Worm (Caenorhabditis elegans) whole organism, L4 larva: ENCODE results near the gene swt-1.

Experiments
- D1046.2 ChIP-seq: fragments of 200-800 bp; sonication (Bioruptor generic); IDR thresholded peaks from 2 replicates; pipeline ENCODE4 v1.3.6; 2022; ENCODE audit warnings: missing genetic modification characterization, missing compliant biosample characterization
- F10B5.3 ChIP-seq: sonication (generic microtip); optimal IDR thresholded peaks from 2 replicates; lab custom pipeline; 2016; ENCODE audit warnings: mild to moderate bottlenecking, missing genetic modification characterization, missing compliant biosample characterization
- F37D6.2 ChIP-seq: sonication (generic microtip); optimal IDR thresholded peaks from 2 replicates; lab custom pipeline; 2016; ENCODE audit warnings: mild to moderate bottlenecking, missing genetic modification characterization, missing compliant biosample characterization
- F44E2.7 ChIP-seq: fragments of 200-800 bp; sonication (Bioruptor generic); IDR thresholded peaks from 2 replicates; pipeline ENCODE4 v2.1.2; 2022; ENCODE audit warnings: missing genetic modification characterization, missing compliant biosample characterization
- R02D3.7 ChIP-seq: fragments of 150-350 bp; sonication (generic microtip); optimal IDR thresholded peaks from 3 replicates; lab custom pipeline; 2014; ENCODE audit warnings: missing biosample characterization, missing genetic modification characterization
- Y105C5A.15 ChIP-seq: fragments of 200-800 bp; sonication (Bioruptor generic); IDR thresholded peaks from 2 replicates; pipeline ENCODE4 v1.3.6; 2022; ENCODE audit warnings: missing genetic modification characterization, missing compliant biosample characterization
- Y5F2A.4 ChIP-seq: fragments of 200-800 bp; sonication (Bioruptor generic); optimal IDR thresholded peaks from 2 replicates; lab custom pipeline; 2018; ENCODE audit warnings: mild to moderate bottlenecking, missing genetic modification characterization, missing compliant biosample characterization
- Y75B8A.6 ChIP-seq: fragments of 200-800 bp; sonication (Bioruptor generic); IDR thresholded peaks from 2 replicates; pipeline ENCODE4 v1.3.6; 2022; ENCODE audit warnings: missing genetic modification reagents, missing genetic modification characterization, missing compliant biosample characterization
- aha-1 ChIP-seq: fragments of 150-350 bp; peaks from one replicate; lab custom pipeline; 2014; ENCODE audit warnings: missing biosample characterization, missing genetic modification characterization
- arid-1 ChIP-seq: fragments of 200-800 bp; sonication (Bioruptor generic); conservative IDR thresholded peaks from 2 replicates; pipeline ENCODE4 v1.3.6; 2022; ENCODE audit warnings: missing genetic modification reagents, missing genetic modification characterization, missing compliant biosample characterization
- attf-4 ChIP-seq: sonication (generic microtip); optimal IDR thresholded peaks from 3 replicates; lab custom pipeline; 2017; ENCODE audit warnings: missing biosample characterization, missing genetic modification characterization
- ceh-32 ChIP-seq: sonication (generic microtip); optimal IDR thresholded peaks from 2 replicates; lab custom pipeline; 2016; ENCODE audit warnings: mild to moderate bottlenecking, missing genetic modification characterization, missing compliant biosample characterization; ENCODE audit not compliant: poor library complexity
- ceh-82 ChIP-seq: sonication (generic microtip); optimal IDR thresholded peaks from 2 replicates; lab custom pipeline; 2017; ENCODE audit warnings: missing biosample characterization, missing genetic modification characterization
- ces-1 ChIP-seq: fragments of 150-350 bp; sonication (generic microtip); optimal IDR thresholded peaks from 4 replicates; lab custom pipeline; 2014; ENCODE audit warnings: missing biosample characterization, missing genetic modification reagents, missing genetic modification characterization
- ctbp-1 ChIP-seq: fragments of 200-800 bp; sonication (Bioruptor generic); IDR thresholded peaks from 2 replicates; pipeline ENCODE4 v1.3.6; 2022; ENCODE audit warnings: missing genetic modification reagents, missing genetic modification characterization, missing compliant biosample characterization
- daf-12 ChIP-seq: fragments of 150-350 bp; optimal IDR thresholded peaks from 2 replicates; lab custom pipeline; 2014; ENCODE audit warnings: missing biosample characterization, missing genetic modification reagents, missing genetic modification characterization
- daf-16 ChIP-seq, 3 experiments: sonication (generic microtip); optimal IDR thresholded peaks; 2 replicates each; lab custom pipeline; 2016 to 2017; ENCODE audit warnings: missing genetic modification characterization in 3 of 3, missing genetic modification reagents in 3 of 3, mild to moderate bottlenecking in 2 of 3, missing compliant biosample characterization in 2 of 3, missing biosample characterization in 1 of 3, moderate library complexity in 1 of 3
- daf-19 ChIP-seq: fragments of 200-800 bp; sonication (Bioruptor generic); conservative IDR thresholded peaks from 2 replicates; pipeline ENCODE4 v1.3.6; 2022; ENCODE audit warnings: missing genetic modification characterization, missing compliant biosample characterization
- daf-8 ChIP-seq: fragments of 200-800 bp; sonication (Bioruptor generic); IDR thresholded peaks from 2 replicates; pipeline ENCODE4 v1.3.6; 2022; ENCODE audit warnings: missing genetic modification characterization, missing compliant biosample characterization
- dmd-6 ChIP-seq: fragments of 200-800 bp; sonication (Bioruptor generic); IDR thresholded peaks from 2 replicates; pipeline ENCODE4 v1.3.6; 2022; ENCODE audit warnings: missing genetic modification reagents, missing genetic modification characterization, missing compliant biosample characterization
- dmd-8 ChIP-seq: fragments of 200-800 bp; sonication (Bioruptor generic); IDR thresholded peaks from 2 replicates; pipeline ENCODE4 v1.3.6; 2022; ENCODE audit warnings: missing genetic modification characterization, missing compliant biosample characterization
- dmd-9 ChIP-seq: fragments of 200-800 bp; sonication (Bioruptor generic); IDR thresholded peaks from 2 replicates; pipeline ENCODE4 v1.3.6; 2022; ENCODE audit warnings: missing genetic modification reagents, missing genetic modification characterization, missing compliant biosample characterization
- dpl-1 ChIP-seq: fragments of 150-350 bp; optimal IDR thresholded peaks from 2 replicates; lab custom pipeline; 2014; ENCODE audit warnings: missing biosample characterization, missing genetic modification reagents, missing genetic modification characterization
- dve-1 ChIP-seq: sonication (generic microtip); optimal IDR thresholded peaks from 2 replicates; lab custom pipeline; 2017; ENCODE audit warnings: antibody characterized with exemption, mild to moderate bottlenecking, missing genetic modification characterization, missing compliant biosample characterization; ENCODE audit not compliant: insufficient read depth
- fkh-10 ChIP-seq: fragments of 150-350 bp; optimal IDR thresholded peaks from 2 replicates; lab custom pipeline; 2014; ENCODE audit warnings: missing biosample characterization, missing genetic modification reagents, missing genetic modification characterization
- hif-1 ChIP-seq, 2 experiments: sonication (generic microtip); optimal IDR thresholded peaks; 2 replicates each; lab custom pipeline; 2016 to 2017; ENCODE audit warnings: missing compliant biosample characterization in 2 of 2, missing genetic modification characterization in 2 of 2, missing genetic modification reagents in 2 of 2, missing genotype in 2 of 2, mild to moderate bottlenecking in 1 of 2
- hmg-1.1 ChIP-seq: fragments of 200-800 bp; sonication (Bioruptor generic); IDR thresholded peaks from 2 replicates; pipeline ENCODE4 v1.3.6; 2022; ENCODE audit warnings: missing genetic modification reagents, missing genetic modification characterization, missing compliant biosample characterization
- lin-1 ChIP-seq: fragments of 200-800 bp; sonication (Bioruptor generic); IDR thresholded peaks from 2 replicates; pipeline ENCODE4 v1.3.6; 2022; ENCODE audit warnings: missing genetic modification reagents, missing genetic modification characterization, missing compliant biosample characterization
- lin-39 ChIP-seq: fragments of 150-350 bp; optimal IDR thresholded peaks from 2 replicates; lab custom pipeline; 2014; ENCODE audit warnings: missing biosample characterization, missing genetic modification reagents, missing genetic modification characterization
- madf-5 ChIP-seq, 2 experiments: fragments of 200-800 bp; sonication (Bioruptor generic); IDR thresholded peaks; 2 replicates each; pipeline ENCODE4 v1.3.6; 2022; ENCODE audit warnings: missing compliant biosample characterization in 2 of 2, missing genetic modification characterization in 2 of 2
- mdt-29 ChIP-seq: fragments of 200-800 bp; sonication (Bioruptor generic); IDR thresholded peaks from 2 replicates; pipeline ENCODE4 v1.3.6; 2022; ENCODE audit warnings: missing genetic modification reagents, missing genetic modification characterization, missing compliant biosample characterization
- mxl-3 ChIP-seq: fragments of 200-800 bp; sonication (Bioruptor generic); optimal IDR thresholded peaks from 2 replicates; lab custom pipeline; 2018; ENCODE audit warnings: mild to moderate bottlenecking, missing genetic modification characterization, missing compliant biosample characterization
- nhr-102 ChIP-seq: sonication (generic microtip); optimal IDR thresholded peaks from 2 replicates; lab custom pipeline; 2016; ENCODE audit warnings: mild to moderate bottlenecking, missing genetic modification characterization, moderate library complexity, missing compliant biosample characterization
- nhr-11 ChIP-seq: fragments of 150-350 bp; optimal IDR thresholded peaks from 2 replicates; lab custom pipeline; 2014; ENCODE audit warnings: missing biosample characterization, missing genetic modification characterization
- nhr-25 ChIP-seq: sonication (generic microtip); optimal IDR thresholded peaks from 2 replicates; lab custom pipeline; 2017; ENCODE audit warnings: missing genetic modification characterization, mild to moderate bottlenecking, missing compliant biosample characterization, antibody characterized with exemption, moderate library complexity, borderline replicate concordance; ENCODE audit not compliant: insufficient read depth
- nhr-42 ChIP-seq: fragments of 200-800 bp; sonication (Bioruptor generic); IDR thresholded peaks from 2 replicates; pipeline ENCODE4 v1.3.6; 2022; ENCODE audit warnings: missing genetic modification characterization, missing compliant biosample characterization
- nhr-48 ChIP-seq: sonication (generic microtip); optimal IDR thresholded peaks from 2 replicates; lab custom pipeline; 2016; ENCODE audit warnings: mild to moderate bottlenecking, missing genetic modification characterization, missing compliant biosample characterization
- pha-4 ChIP-seq, 2 experiments: fragments of 150-350 bp in 1 of 2; fragments of 200-800 bp in 1 of 2; sonication (Bioruptor generic) in 1 of 2; IDR thresholded peaks in 1 of 2; optimal IDR thresholded peaks in 1 of 2; 2 replicates each; pipeline versions ENCODE4 v1.3.6 to Lab custom; 2014 to 2022; ENCODE audit warnings: missing genetic modification characterization in 2 of 2, missing genetic modification reagents in 2 of 2, missing biosample characterization in 1 of 2, missing compliant biosample characterization in 1 of 2
- php-3 ChIP-seq: fragments of 200-800 bp; sonication (Bioruptor generic); IDR thresholded peaks from 2 replicates; pipeline ENCODE4 v1.3.6; 2022; ENCODE audit warnings: missing genetic modification reagents, missing genetic modification characterization, missing compliant biosample characterization
- rbr-2 ChIP-seq: sonication (generic microtip); optimal IDR thresholded peaks from 2 replicates; lab custom pipeline; 2016; ENCODE audit warnings: missing genotype, missing genetic modification characterization, missing compliant biosample characterization
- skn-1 ChIP-seq: fragments of 150-350 bp; optimal IDR thresholded peaks from 2 replicates; lab custom pipeline; 2014; ENCODE audit warnings: missing biosample characterization, missing genetic modification characterization
- spr-3 ChIP-seq: fragments of 200-800 bp; sonication (Bioruptor generic); optimal IDR thresholded peaks from 2 replicates; lab custom pipeline; 2018; ENCODE audit warnings: mild to moderate bottlenecking, missing genetic modification characterization, missing compliant biosample characterization
- tra-1 ChIP-seq: fragments of 200-800 bp; sonication (Bioruptor generic); IDR thresholded peaks from 2 replicates; pipeline ENCODE4 v1.3.6; 2022; ENCODE audit warnings: missing genetic modification reagents, missing genetic modification characterization, missing compliant biosample characterization
- unc-39 ChIP-seq: sonication (generic microtip); optimal IDR thresholded peaks from 2 replicates; lab custom pipeline; 2017; ENCODE audit warnings: missing biosample characterization, missing genetic modification characterization
- zip-2 ChIP-seq: fragments of 150-350 bp; optimal IDR thresholded peaks from 2 replicates; lab custom pipeline; 2014; ENCODE audit warnings: missing biosample characterization, missing genetic modification characterization

Gene swt-1

DNA sequence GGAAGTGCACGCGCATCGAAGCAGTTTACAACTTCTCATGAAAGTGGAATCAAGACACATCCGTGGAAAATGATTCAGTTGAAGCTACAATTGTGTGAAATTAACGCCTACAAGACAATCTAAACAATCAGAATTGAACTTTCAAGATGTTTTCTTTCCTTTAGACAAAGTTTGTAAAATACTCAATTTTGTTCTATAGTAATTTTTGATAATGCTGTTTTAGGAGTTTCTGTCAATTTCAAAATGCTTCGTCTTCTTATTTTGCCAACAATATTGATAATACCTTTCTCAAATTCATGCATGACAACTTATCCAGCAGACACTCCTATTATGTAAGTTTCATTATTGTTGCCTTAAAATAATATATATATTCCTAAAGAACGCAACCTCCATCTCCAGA lies 38.2 kb upstream of the swt-1 start, which contains the start of gene T21D12.11 (continued):
- no peak for TF ChIP-seq F10B5.3
- TF ChIP-seq, all 104 proteins: peak for 0

DNA sequence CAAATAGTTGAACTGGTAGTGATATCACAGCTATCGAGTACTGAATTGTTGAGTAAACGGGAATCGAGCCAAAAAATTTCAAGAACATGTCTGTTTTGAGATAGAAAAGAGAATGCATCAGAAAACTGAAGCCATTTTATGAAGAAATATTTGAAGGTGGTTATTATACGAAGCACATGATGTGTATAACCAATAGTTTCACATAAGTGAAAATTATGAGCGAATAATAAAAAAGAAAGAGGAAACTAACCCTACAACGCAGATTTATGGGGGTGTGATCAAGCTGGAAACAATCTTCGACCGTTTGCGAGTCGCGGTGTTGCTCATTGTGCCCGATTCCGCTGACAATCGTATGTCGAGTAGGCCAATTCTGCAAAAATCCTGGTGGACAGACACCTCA lies 34.0 kb upstream of the swt-1 start, which contains the start of gene srh-282:
Gene srh-282, minus strand, starts transcription at position 101 of the 400 bp plus-strand sequence.
- no peak for TF ChIP-seq hif-1 (tag; optimal IDR thresholded peaks at IDR 0.05; lab: Kevin White, UChicago)
- TF ChIP-seq F37D6.2 (tag; lab: Kevin White, UChicago): no peak
- TF ChIP-seq dve-1 (tag; lab: Kevin White, UChicago): no peak
- no peak for TF ChIP-seq zip-2 (tag; lab: Kevin White, UChicago)
- TF ChIP-seq mxl-3 (GFP tag; lab: Kevin White, UChicago): no peak
- no peak for TF ChIP-seq spr-3 (GFP tag; lab: Kevin White, UChicago)
- TF ChIP-seq ceh-82 (tag; lab: Kevin White, UChicago): no peak
- TF ChIP-seq tra-1 (GFP tag; lab: Robert Waterston, UW): no peak
- TF ChIP-seq dmd-8: no peak
- no peak for TF ChIP-seq mdt-29 (GFP tag; lab: Robert Waterston, UW)
- no peak for TF ChIP-seq lin-39 (tag; lab: Kevin White, UChicago)
- no peak for TF ChIP-seq D1046.2
- no peak for TF ChIP-seq ces-1
- no peak for TF ChIP-seq madf-5 (GFP tag; IDR thresholded peaks at IDR 0.05; lab: Robert Waterston, UW)
- TF ChIP-seq fkh-10 (GFP tag; lab: Kevin White, UChicago): no peak
- TF ChIP-seq R02D3.7: no peak

DNA sequence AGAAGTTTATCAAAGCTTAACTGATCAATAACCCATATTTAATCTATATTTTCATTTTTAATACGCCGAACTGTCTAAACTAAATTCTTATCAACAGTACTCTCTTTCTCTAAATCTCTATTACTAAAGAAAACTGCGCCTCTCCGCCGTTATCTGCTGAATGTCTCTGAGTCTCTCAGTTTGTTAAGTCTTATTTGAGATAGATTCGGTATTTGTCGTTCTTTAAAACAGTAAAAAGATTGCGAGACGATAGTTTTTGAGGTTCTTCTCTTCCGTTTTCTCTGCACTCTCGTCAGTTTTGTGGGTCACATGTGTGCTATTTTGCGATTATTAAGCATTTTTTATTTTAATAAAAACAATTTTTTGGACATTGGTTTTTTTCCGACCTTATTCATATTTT lies 33.1 kb upstream of the swt-1 start, which contains the start of gene sma-10:
Gene sma-10, plus strand, starts transcription at position 236 of the 400 bp plus-strand sequence.
- peak; percentile 65 for TF ChIP-seq pha-4 (GFP tag; IDR thresholded peaks at IDR 0.05; lab: Robert Waterston, UW)
- TF ChIP-seq pha-4 (tag; optimal IDR thresholded peaks at IDR 0.05; lab: Kevin White, UChicago): no peak
- no peak for TF ChIP-seq zip-2 (tag; lab: Kevin White, UChicago)
- no peak for TF ChIP-seq daf-8
- no peak for TF ChIP-seq F37D6.2 (tag; lab: Kevin White, UChicago)
- no peak for TF ChIP-seq attf-4 (tag; lab: Kevin White, UChicago)
- no peak for TF ChIP-seq ceh-32 (tag; lab: Kevin White, UChicago)
- TF ChIP-seq dpl-1 (GFP tag; lab: Kevin White, UChicago): peak; percentile 34
- no peak for TF ChIP-seq F44E2.7 (GFP tag; lab: Robert Waterston, UW)
- TF ChIP-seq dmd-6 (GFP tag; lab: Robert Waterston, UW): peak; percentile 83
- no peak for TF ChIP-seq daf-19 (GFP tag; lab: Robert Waterston, UW)
- TF ChIP-seq nhr-25 (tag; lab: Kevin White, UChicago): no peak
- TF ChIP-seq skn-1 (tag; lab: Kevin White, UChicago): no peak
- TF ChIP-seq Y75B8A.6: no peak
- TF ChIP-seq ces-1: no peak
- no peak for TF ChIP-seq madf-5 (GFP tag; IDR thresholded peaks at IDR 0.05; lab: Robert Waterston, UW)
- no peak for TF ChIP-seq Y105C5A.15 (GFP tag; lab: Robert Waterston, UW)
- TF ChIP-seq lin-1 (GFP tag; lab: Robert Waterston, UW): peak; percentile 78; the same call in 1 of the 2 replicates
- no peak for TF ChIP-seq ceh-82 (tag; lab: Kevin White, UChicago)
- no peak for TF ChIP-seq rbr-2 (tag; lab: Kevin White, UChicago)
- TF ChIP-seq R02D3.7: no peak
- TF ChIP-seq daf-12 (tag; lab: Kevin White, UChicago): no peak
- TF ChIP-seq dmd-8: no peak
- TF ChIP-seq unc-39 (tag; lab: Kevin White, UChicago): no peak
- no peak for TF ChIP-seq nhr-11 (tag; lab: Kevin White, UChicago)
- TF ChIP-seq aha-1 (tag; lab: Kevin White, UChicago): no peak
- peak; percentile 15; the same call in 1 of the 2 replicates for TF ChIP-seq tra-1 (GFP tag; lab: Robert Waterston, UW)
- no peak for TF ChIP-seq D1046.2
- TF ChIP-seq fkh-10 (GFP tag; lab: Kevin White, UChicago): no peak
- TF ChIP-seq dmd-9 (GFP tag; lab: Robert Waterston, UW): no peak
- no peak for TF ChIP-seq F10B5.3
- peak in 1 of 2 experiments; percentile 25 for TF ChIP-seq daf-16 (GFP tag; optimal IDR thresholded peaks at IDR 0.05; lab: Kevin White, UChicago)
- peak; percentile 92 for TF ChIP-seq daf-16 (tag; optimal IDR thresholded peaks at IDR 0.05; lab: Kevin White, UChicago)
- peak; percentile 89 for TF ChIP-seq php-3
- no peak for TF ChIP-seq arid-1 (GFP tag; lab: Robert Waterston, UW)
- no peak for TF ChIP-seq Y5F2A.4 (GFP tag; lab: Kevin White, UChicago)
- TF ChIP-seq nhr-48 (tag; lab: Kevin White, UChicago): peak; percentile 64
- TF ChIP-seq nhr-102: peak; percentile 58
- TF ChIP-seq hmg-1.1 (GFP tag; lab: Robert Waterston, UW): no peak
- no peak for TF ChIP-seq nhr-42 (GFP tag; lab: Robert Waterston, UW)
- TF ChIP-seq ctbp-1 (GFP tag; lab: Robert Waterston, UW): no peak
